Worm (Caenorhabditis elegans) whole organism, L1 larva: ENCODE data around the gene ZK792.12.

Experiments
- C16A3.4 ChIP-seq: fragments of 150-350 bp; optimal IDR thresholded peaks from 2 replicates; lab custom pipeline; 2014; ENCODE audit warnings: missing biosample characterization, missing genetic modification characterization
- ama-1 ChIP-seq: fragments of 150-350 bp; optimal IDR thresholded peaks from 2 replicates; lab custom pipeline; 2014
- ceh-63 ChIP-seq: fragments of 200-800 bp; sonication (Bioruptor generic); optimal IDR thresholded peaks from 2 replicates; lab custom pipeline; 2018; ENCODE audit warnings: mild to moderate bottlenecking, missing genetic modification characterization, missing compliant biosample characterization
- dsc-1 ChIP-seq: sonication (generic microtip); optimal IDR thresholded peaks from 2 replicates; lab custom pipeline; 2016; ENCODE audit warnings: mild to moderate bottlenecking, missing genetic modification characterization, missing compliant biosample characterization
- efl-1 ChIP-seq, 4 experiments: fragments of 150-350 bp; optimal IDR thresholded peaks in 3 of 4; peaks in 1 of 4; 1 replicate in 1 of 4; 2 replicates in 3 of 4; lab custom pipeline; 2014; ENCODE audit warnings: missing biosample characterization in 2 of 4, missing genetic modification characterization in 2 of 4, missing genetic modification reagents in 2 of 4
- efl-3 ChIP-seq: fragments of 200-800 bp; sonication (Bioruptor generic); optimal IDR thresholded peaks from 2 replicates; lab custom pipeline; 2018; ENCODE audit warnings: mild to moderate bottlenecking, missing genetic modification characterization, missing compliant biosample characterization
- egl-13 ChIP-seq: sonication (generic microtip); optimal IDR thresholded peaks from 2 replicates; lab custom pipeline; 2016; ENCODE audit warnings: missing genotype, missing genetic modification reagents, missing genetic modification characterization, missing compliant biosample characterization
- egl-27 ChIP-seq, 2 experiments: fragments of 150-350 bp in 1 of 2; sonication (generic microtip); optimal IDR thresholded peaks; 3 replicates each; lab custom pipeline; 2017 to 2018; ENCODE audit warnings: missing biosample characterization in 2 of 2, missing genetic modification characterization in 2 of 2, missing genetic modification reagents in 2 of 2
- elt-2 ChIP-seq: sonication (generic microtip); optimal IDR thresholded peaks from 2 replicates; lab custom pipeline; 2016; ENCODE audit warnings: missing genetic modification characterization, mild to moderate bottlenecking, inconsistent platforms, missing compliant biosample characterization, missing genetic modification reagents
- elt-3 ChIP-seq, 6 experiments: fragments of 150-350 bp in 1 of 6; sonication (generic microtip); optimal IDR thresholded peaks; 2 replicates each; lab custom pipeline; 2017 to 2018; ENCODE audit warnings: missing biosample characterization in 6 of 6, missing genetic modification characterization in 6 of 6, inconsistent platforms in 1 of 6
- ets-5 ChIP-seq: fragments of 200-800 bp; sonication (Bioruptor generic); IDR thresholded peaks from 2 replicates; pipeline ENCODE4 v1.3.6; 2022; ENCODE audit warnings: missing genetic modification characterization, missing compliant biosample characterization
- fkh-10 ChIP-seq: sonication (generic microtip); optimal IDR thresholded peaks from 2 replicates; lab custom pipeline; 2017; ENCODE audit warnings: missing biosample characterization, missing genetic modification reagents, missing genetic modification characterization
- fkh-4 ChIP-seq: sonication (generic microtip); optimal IDR thresholded peaks from 2 replicates; lab custom pipeline; 2016; ENCODE audit warnings: missing compliant biosample characterization, missing genetic modification characterization, borderline replicate concordance
- fkh-8 ChIP-seq: sonication (generic microtip); optimal IDR thresholded peaks from 2 replicates; lab custom pipeline; 2016; ENCODE audit warnings: mild to moderate bottlenecking, missing genetic modification characterization, missing compliant biosample characterization
- fos-1 ChIP-seq: fragments of 150-350 bp; optimal IDR thresholded peaks from 2 replicates; lab custom pipeline; 2014; ENCODE audit warnings: missing biosample characterization, missing genetic modification characterization
- hlh-17 ChIP-seq: fragments of 200-800 bp; sonication (Bioruptor generic); optimal IDR thresholded peaks from 2 replicates; lab custom pipeline; 2018; ENCODE audit warnings: missing genetic modification characterization, mild to moderate bottlenecking, missing compliant biosample characterization, moderate library complexity, borderline replicate concordance
- irx-1 ChIP-seq: sonication (generic microtip); optimal IDR thresholded peaks from 2 replicates; lab custom pipeline; 2016; ENCODE audit warnings: missing genetic modification characterization, missing compliant biosample characterization
- isw-1 ChIP-seq: fragments of 200-800 bp; sonication (Bioruptor generic); IDR thresholded peaks from 2 replicates; pipeline ENCODE4 v1.3.6; 2022; ENCODE audit warnings: missing genetic modification characterization, missing compliant biosample characterization
- lin-14 ChIP-seq: fragments of 200-800 bp; sonication (Bioruptor generic); optimal IDR thresholded peaks from 2 replicates; lab custom pipeline; 2018; ENCODE audit warnings: mild to moderate bottlenecking, missing genetic modification characterization, moderate library complexity, missing compliant biosample characterization
- lin-15B ChIP-seq: fragments of 150-350 bp; sonication (generic microtip); optimal IDR thresholded peaks from 3 replicates; lab custom pipeline; 2014; ENCODE audit warnings: missing biosample characterization, missing genetic modification characterization
- lsy-2 ChIP-seq, 2 experiments: fragments of 150-350 bp; optimal IDR thresholded peaks; 2 replicates each; lab custom pipeline; 2014; ENCODE audit warnings: missing biosample characterization in 2 of 2, missing genetic modification characterization in 2 of 2
- mdl-1 ChIP-seq, 2 experiments: fragments of 150-350 bp; optimal IDR thresholded peaks; 2 replicates each; lab custom pipeline; 2014 to 2017; ENCODE audit warnings: missing biosample characterization in 2 of 2, missing genetic modification characterization in 2 of 2, inconsistent platforms in 1 of 2
- nhr-12 ChIP-seq: sonication (generic microtip); optimal IDR thresholded peaks from 2 replicates; lab custom pipeline; 2017; ENCODE audit warnings: missing biosample characterization, missing genetic modification characterization
- nhr-19 ChIP-seq: fragments of 200-800 bp; sonication (Bioruptor generic); conservative IDR thresholded peaks from 2 replicates; pipeline ENCODE4 v1.3.6; 2022; ENCODE audit warnings: missing genetic modification characterization, missing compliant biosample characterization
- nhr-20 ChIP-seq: sonication (generic microtip); optimal IDR thresholded peaks from 2 replicates; lab custom pipeline; 2016; ENCODE audit warnings: mild to moderate bottlenecking, missing genetic modification characterization, missing compliant biosample characterization
- nhr-71 ChIP-seq: sonication (generic microtip); optimal IDR thresholded peaks from 2 replicates; lab custom pipeline; 2016; ENCODE audit warnings: mild to moderate bottlenecking, missing genetic modification characterization, moderate library complexity, missing compliant biosample characterization
- nhr-76 ChIP-seq: sonication (generic microtip); optimal IDR thresholded peaks from 2 replicates; lab custom pipeline; 2017; ENCODE audit warnings: missing biosample characterization, missing genetic modification characterization
- nhr-85 ChIP-seq: sonication (generic microtip); peaks from one replicate; lab custom pipeline; 2016; ENCODE audit warnings: missing genetic modification characterization, inconsistent platforms, missing compliant biosample characterization
- pag-3 ChIP-seq: sonication (generic microtip); optimal IDR thresholded peaks from 2 replicates; lab custom pipeline; 2017; ENCODE audit warnings: missing genetic modification characterization, mild to moderate bottlenecking, missing compliant biosample characterization, antibody characterized with exemption, borderline replicate concordance; ENCODE audit not compliant: insufficient read depth
- pax-3 ChIP-seq: fragments of 200-800 bp; sonication (Bioruptor generic); optimal IDR thresholded peaks from 2 replicates; lab custom pipeline; 2018; ENCODE audit warnings: mild to moderate bottlenecking, missing genetic modification characterization, moderate library complexity, missing compliant biosample characterization
- pqm-1 ChIP-seq: sonication (generic microtip); optimal IDR thresholded peaks from 3 replicates; lab custom pipeline; 2017; ENCODE audit warnings: missing biosample characterization, missing genetic modification characterization
- rnt-1 ChIP-seq: sonication (generic microtip); optimal IDR thresholded peaks from 2 replicates; lab custom pipeline; 2016; ENCODE audit warnings: mild to moderate bottlenecking, missing genetic modification characterization, moderate library complexity, missing compliant biosample characterization
- snpc-4 ChIP-seq: fragments of 150-350 bp; optimal IDR thresholded peaks from 2 replicates; lab custom pipeline; 2014; ENCODE audit warnings: missing biosample characterization, missing genetic modification characterization
- snu-23 ChIP-seq: sonication (generic microtip); optimal IDR thresholded peaks from 2 replicates; lab custom pipeline; 2016; ENCODE audit warnings: missing genetic modification characterization, missing compliant biosample characterization
- sptf-1 ChIP-seq: fragments of 150-350 bp; optimal IDR thresholded peaks from 2 replicates; lab custom pipeline; 2014; ENCODE audit warnings: missing biosample characterization, missing genetic modification characterization
- sup-37 ChIP-seq: fragments of 200-800 bp; sonication (Bioruptor generic); optimal IDR thresholded peaks from 2 replicates; lab custom pipeline; 2018; ENCODE audit warnings: mild to moderate bottlenecking, missing genetic modification characterization, missing compliant biosample characterization
- swsn-7 ChIP-seq: sonication (generic microtip); optimal IDR thresholded peaks from 2 replicates; lab custom pipeline; 2016; ENCODE audit warnings: missing genetic modification characterization, missing compliant biosample characterization
- tlp-1 ChIP-seq: fragments of 150-350 bp; optimal IDR thresholded peaks from 2 replicates; lab custom pipeline; 2014; ENCODE audit warnings: missing biosample characterization, missing genetic modification characterization
- unc-130 ChIP-seq: fragments of 150-350 bp; optimal IDR thresholded peaks from 2 replicates; lab custom pipeline; 2017; ENCODE audit warnings: missing biosample characterization, missing genetic modification characterization, inconsistent platforms
- unc-62 ChIP-seq: fragments of 150-350 bp; optimal IDR thresholded peaks from 2 replicates; lab custom pipeline; 2014; ENCODE audit warnings: missing biosample characterization, missing genetic modification reagents, missing genetic modification characterization
- ztf-11 ChIP-seq, 2 experiments: sonication (generic microtip); optimal IDR thresholded peaks; 2 replicates each; lab custom pipeline; 2016 to 2017; ENCODE audit warnings: missing genetic modification characterization in 2 of 2, missing biosample characterization in 1 of 2, missing compliant biosample characterization in 1 of 2
- ztf-4 ChIP-seq: fragments of 150-350 bp; optimal IDR thresholded peaks from 2 replicates; lab custom pipeline; 2014; ENCODE audit warnings: missing biosample characterization, missing genetic modification characterization

Gene ZK792.12

ce11 chrIV:11693493-11693892, at the start of gene ZK792.12:
TSS of gene ZK792.12 (plus strand) at chrIV:11693793.
- no peak for TF ChIP-seq unc-62 (GFP tag; lab: Kevin White, UChicago)
- TF ChIP-seq ztf-11 (tag; optimal IDR thresholded peaks at IDR 0.05; lab: Kevin White, UChicago) = no peak
- no peak for TF ChIP-seq irx-1 (tag; lab: Kevin White, UChicago)
- TF ChIP-seq isw-1 (GFP tag; lab: Robert Waterston, UW) = no peak
- no peak for TF ChIP-seq nhr-12 (tag; lab: Kevin White, UChicago)
- TF ChIP-seq C16A3.4 (tag; lab: Kevin White, UChicago) = no peak
- TF ChIP-seq pax-3 (tag; lab: Kevin White, UChicago) = no peak
- no peak for TF ChIP-seq fkh-10
- TF ChIP-seq egl-27 (tag; optimal IDR thresholded peaks at IDR 0.05; lab: Kevin White, UChicago) = no peak
- no peak for TF ChIP-seq dsc-1 (tag; lab: Kevin White, UChicago)
- no peak for TF ChIP-seq lsy-2 (tag; optimal IDR thresholded peaks at IDR 0.05; lab: Kevin White, UChicago)
- TF ChIP-seq egl-13 = no peak
- TF ChIP-seq sptf-1 = no peak
- no peak for TF ChIP-seq snpc-4 (tag; lab: Kevin White, UChicago)
- no peak for TF ChIP-seq nhr-85 (tag; lab: Kevin White, UChicago)
- TF ChIP-seq lin-15B (tag; lab: Kevin White, UChicago) = no peak
- TF ChIP-seq ama-1 (lab: Kevin White, UChicago) = no peak

DNA sequence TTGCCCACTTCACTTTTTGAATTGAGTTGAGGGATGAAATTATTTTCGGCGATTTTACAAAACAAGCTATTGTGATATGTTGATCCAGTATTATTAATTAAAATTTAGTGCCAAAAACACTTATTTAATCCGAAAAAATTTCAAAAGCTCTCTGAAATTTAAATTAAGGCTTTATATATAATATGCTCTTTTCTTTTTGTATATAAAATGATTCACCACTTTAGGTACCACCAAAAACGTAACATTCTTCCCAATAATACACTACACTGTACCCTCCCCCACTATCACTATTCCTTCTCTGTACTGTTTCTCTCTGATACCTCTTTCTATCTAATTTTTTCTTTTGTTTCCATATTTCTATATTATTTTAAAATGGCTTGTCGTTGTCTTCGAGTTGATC, 49.8 kb upstream of the ZK792.12 start, which contains the start of gene prx-2:
Gene prx-2 (plus strand): TSS at position 301 of the 400 bp plus-strand sequence.
- TF ChIP-seq fkh-4 (tag; lab: Kevin White, UChicago) (no peak), rnt-1 (no peak)

DNA sequence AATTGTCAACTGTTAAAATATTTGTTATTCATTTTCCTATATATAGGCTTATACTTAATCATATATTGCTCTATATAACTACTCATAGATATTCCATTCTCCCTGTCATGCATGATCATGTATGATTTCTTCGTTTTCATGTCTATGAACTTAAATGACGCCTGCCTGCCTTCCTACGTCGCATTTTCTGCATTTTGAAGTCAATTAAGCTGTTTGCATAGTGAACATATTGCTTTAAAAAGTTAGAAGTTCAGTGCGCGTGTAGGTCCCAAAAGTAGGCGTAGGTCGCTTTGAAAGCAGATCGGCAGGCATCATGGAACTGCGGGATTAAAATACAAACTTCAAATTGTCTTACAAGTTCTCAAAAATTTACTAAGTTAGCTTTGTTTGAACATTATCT, 48.9 kb upstream of the ZK792.12 start:
- TF ChIP-seq egl-27 (tag; optimal IDR thresholded peaks at IDR 0.05; lab: Kevin White, UChicago) = no peak
- TF ChIP-seq pax-3 (tag; lab: Kevin White, UChicago) = no peak
- peak; percentile 29 for TF ChIP-seq hlh-17 (GFP tag; lab: Kevin White, UChicago)
- TF ChIP-seq pag-3 = no peak

ce11 chrIV:11645354-11645753, 48.2 kb upstream of the ZK792.12 start:
- TF ChIP-seq lin-15B (tag; lab: Kevin White, UChicago) (no peak), fos-1 (tag; lab: Kevin White, UChicago) (no peak), efl-1 (optimal IDR thresholded peaks at IDR 0.05; lab: Kevin White, UChicago) (no peak), efl-1 (GFP tag; optimal IDR thresholded peaks at IDR 0.05 in 1 of 2; lab: Kevin White, UChicago) (no peak), elt-2 (peak; percentile 8), snu-23 (peak; percentile 27), nhr-20 (peak; percentile 23), ceh-63 (GFP tag; lab: Kevin White, UChicago) (no peak), lsy-2 (tag; optimal IDR thresholded peaks at IDR 0.05; lab: Kevin White, UChicago) (peak in 1 of 2 experiments; percentile 25), pag-3 (no peak), lin-14 (GFP tag; lab: Kevin White, UChicago) (peak; percentile 67), unc-130 (tag; lab: Kevin White, UChicago) (peak; percentile 21), pqm-1 (tag; lab: Kevin White, UChicago) (no peak), ama-1 (lab: Kevin White, UChicago) (no peak), nhr-71 (tag; lab: Kevin White, UChicago) (peak; percentile 34), ztf-4 (tag; lab: Kevin White, UChicago) (peak; percentile 10), fkh-10 (no peak)
- TF ChIP-seq, all 84 proteins: peak for 8

DNA sequence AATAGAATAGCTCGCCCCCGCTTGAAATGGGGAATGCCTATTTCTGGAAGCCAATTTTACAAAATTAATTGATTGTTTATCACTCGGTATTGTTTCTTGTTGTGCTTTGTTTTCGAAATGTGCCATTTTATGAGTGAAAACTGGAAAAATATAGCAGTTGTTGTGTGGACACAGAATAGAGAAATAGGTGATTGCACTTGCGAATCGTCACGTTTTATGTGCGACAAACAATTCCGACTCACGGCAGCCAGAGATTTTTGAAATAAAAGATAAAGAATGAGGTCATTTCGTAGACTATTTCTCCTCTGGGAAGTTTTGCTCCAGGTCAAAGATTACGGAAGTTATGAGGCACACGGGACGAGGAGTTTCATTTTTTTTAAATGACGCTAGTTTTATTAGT, 46.7 kb upstream of the ZK792.12 start:
- TF ChIP-seq snu-23 = peak; percentile 21
- peak; percentile 40 for TF ChIP-seq lin-14 (GFP tag; lab: Kevin White, UChicago)
- TF ChIP-seq rnt-1 = peak; percentile 52
- peak; percentile 1 for TF ChIP-seq unc-130 (tag; lab: Kevin White, UChicago)
- no peak for TF ChIP-seq sptf-1
- no peak for TF ChIP-seq ets-5 (GFP tag; lab: Robert Waterston, UW)
- TF ChIP-seq sup-37 = no peak
- TF ChIP-seq dsc-1 (tag; lab: Kevin White, UChicago) = no peak
- TF ChIP-seq tlp-1 (tag; lab: Kevin White, UChicago) = no peak
- no peak for TF ChIP-seq ama-1 (lab: Kevin White, UChicago)
- TF ChIP-seq nhr-71 (tag; lab: Kevin White, UChicago) = peak; percentile 64
- peak; percentile 1 for TF ChIP-seq nhr-20
- TF ChIP-seq swsn-7 (tag; lab: Kevin White, UChicago) = no peak
- peak; percentile 34 for TF ChIP-seq nhr-19 (GFP tag; lab: Robert Waterston, UW)
- TF ChIP-seq elt-3 (tag; optimal IDR thresholded peaks at IDR 0.05; lab: Kevin White, UChicago) = no peak
- peak in 1 of 2 experiments; percentile 35 for TF ChIP-seq lsy-2 (tag; optimal IDR thresholded peaks at IDR 0.05; lab: Kevin White, UChicago)
- no peak for TF ChIP-seq nhr-76
- TF ChIP-seq mdl-1 (tag; optimal IDR thresholded peaks at IDR 0.05; lab: Kevin White, UChicago) = no peak
- no peak for TF ChIP-seq ztf-11 (tag; optimal IDR thresholded peaks at IDR 0.05; lab: Kevin White, UChicago)
- no peak for TF ChIP-seq pag-3
- TF ChIP-seq efl-3 (GFP tag; lab: Kevin White, UChicago) = no peak
- TF ChIP-seq fkh-8 = no peak
